Fruit fly (Drosophila melanogaster): ENCODE data around the gene mtd.

DNA sequence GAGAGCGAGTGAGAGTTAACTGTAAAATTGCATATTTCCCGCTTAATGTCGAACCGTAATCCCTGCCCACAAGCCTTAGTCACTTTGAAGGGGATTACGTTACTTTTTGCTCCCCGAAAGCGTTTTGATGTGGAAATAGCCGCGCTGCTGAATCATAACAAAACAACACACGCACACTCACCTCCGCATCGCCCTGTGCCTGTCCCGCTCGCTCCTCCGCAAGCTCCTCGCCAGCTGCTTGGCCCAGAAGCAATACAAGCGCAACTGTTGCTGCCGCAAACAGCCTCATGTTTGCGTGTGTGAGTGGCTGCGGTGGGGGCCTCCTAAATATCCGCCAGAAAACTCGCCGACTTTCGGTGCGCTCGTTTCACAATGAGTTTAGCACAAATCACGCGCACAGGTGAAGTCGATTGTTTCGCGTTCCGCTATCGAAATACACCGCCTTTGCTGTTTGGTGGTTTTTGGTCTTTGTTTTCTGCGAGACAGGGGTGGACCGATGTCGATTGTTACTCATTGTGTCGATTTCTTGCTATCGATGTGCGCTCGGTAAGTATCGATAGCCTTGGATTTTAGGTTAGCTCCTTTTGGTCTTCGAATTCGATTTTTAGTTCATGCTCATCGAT is 98.9 kb downstream of the mtd start, which contains the start of gene CtsF:
- TF ChIP-seq CG7368 (GFP tag; optimal IDR thresholded peaks at IDR 0.05): no peak
- TF ChIP-seq CG6854 (GFP tag; optimal IDR thresholded peaks at IDR 0.05): peak; percentile 70
- no peak for TF ChIP-seq achi (GFP tag; optimal IDR thresholded peaks at IDR 0.05)
- TF ChIP-seq CG31627 (GFP tag; optimal IDR thresholded peaks at IDR 0.05): no peak
- TF ChIP-seq CG1621 (tag; optimal IDR thresholded peaks at IDR 0.05): no peak
- TF ChIP-seq CG11762 (GFP tag; optimal IDR thresholded peaks at IDR 0.05; ENCODE audit: insufficient read depth): no peak
- TF ChIP-seq CG6792 (GFP tag; optimal IDR thresholded peaks at IDR 0.05): no peak
- peak; percentile 28 to 63 for TF ChIP-seq ss (GFP tag; optimal IDR thresholded peaks at IDR 0.05)
- peak; percentile 29 for TF ChIP-seq fkh (GFP tag; optimal IDR thresholded peaks at IDR 0.05)
- no peak for TF ChIP-seq CG16779 (tag; optimal IDR thresholded peaks at IDR 0.05)
- TF ChIP-seq OdsH (GFP tag; optimal IDR thresholded peaks at IDR 0.05): no peak
- TF ChIP-seq CG34406 (GFP tag; optimal IDR thresholded peaks at IDR 0.05): no peak
